Worm (Caenorhabditis elegans) whole organism, L3 larva: Measurements from ENCODE around the gene Y50D4B.1.

Source experiments
- ceh-82 ChIP-seq: fragments of 150-350 bp; optimal IDR thresholded peaks from 2 replicates; lab custom pipeline; 2014; ENCODE audit warnings: missing biosample characterization, missing genetic modification characterization
- ceh-9 ChIP-seq: sonication (generic microtip); optimal IDR thresholded peaks from 2 replicates; lab custom pipeline; 2018; ENCODE audit warnings: missing biosample characterization, missing genetic modification characterization
- fos-1 ChIP-seq: fragments of 150-350 bp; optimal IDR thresholded peaks from 2 replicates; lab custom pipeline; 2014; ENCODE audit warnings: missing biosample characterization, missing genetic modification characterization
- nhr-12 ChIP-seq: fragments of 150-350 bp; optimal IDR thresholded peaks from 2 replicates; lab custom pipeline; 2014; ENCODE audit warnings: missing biosample characterization, missing genetic modification characterization
- nhr-237 ChIP-seq: fragments of 150-350 bp; optimal IDR thresholded peaks from 2 replicates; lab custom pipeline; 2014; ENCODE audit warnings: missing biosample characterization, missing genetic modification characterization
- pha-4 ChIP-seq: fragments of 150-350 bp; optimal IDR thresholded peaks from 2 replicates; lab custom pipeline; 2014; ENCODE audit warnings: missing biosample characterization, missing genetic modification reagents, missing genetic modification characterization
- tbx-2 ChIP-seq: sonication (generic microtip); optimal IDR thresholded peaks from 2 replicates; lab custom pipeline; 2016; ENCODE audit warnings: mild to moderate bottlenecking, missing genetic modification characterization, missing compliant biosample characterization

DNA sequence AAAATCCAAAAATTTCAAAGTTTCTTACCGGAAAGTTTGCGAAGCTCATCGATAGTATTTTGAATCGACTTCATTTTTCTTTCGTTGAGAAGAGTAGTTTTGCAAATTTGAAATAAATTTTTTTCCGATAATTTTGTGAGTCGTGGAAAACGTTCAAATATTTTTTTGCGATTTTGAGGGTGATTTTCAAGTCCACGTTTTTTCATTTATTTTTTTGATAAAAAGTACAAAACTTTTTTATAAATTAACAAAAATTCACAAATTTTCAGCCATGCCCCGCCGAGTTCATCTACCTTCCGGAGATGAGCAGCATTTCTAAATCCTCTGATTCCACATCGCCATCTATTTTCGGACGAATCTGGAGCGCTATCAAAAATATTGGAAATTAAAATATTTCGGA is 45.3 kb upstream of the Y50D4B.1 start, which contains the start of gene K10C9.7:
- no peak for TF ChIP-seq tbx-2 (tag; lab: Kevin White, UChicago)
- TF ChIP-seq pha-4 (tag; lab: Kevin White, UChicago) = no peak
- no peak for TF ChIP-seq nhr-237
- no peak for TF ChIP-seq ceh-82 (tag; lab: Kevin White, UChicago)
- no peak for TF ChIP-seq ceh-9 (tag; lab: Kevin White, UChicago)
- no peak for TF ChIP-seq nhr-12
- TF ChIP-seq fos-1 (tag; lab: Kevin White, UChicago) = no peak
